Worm (Caenorhabditis elegans): Measurements from ENCODE around the gene cut-2.

- TF ChIP-seq lin-39 (tag; optimal IDR thresholded peaks at IDR 0.05): no peak
- TF ChIP-seq R02D3.7 (tag; optimal IDR thresholded peaks at IDR 0.05): no peak
Observed at ce11 chrV:13420640-13421039, 5.9 kb downstream of the cut-2 start, which contains the start of gene srv-8.

Measured in whole organism, L3 larva.